Worm (Caenorhabditis elegans) whole organism, midembryonic: ENCODE data around the gene R09H3.2.

Experiments used
- T22C8.4 ChIP-seq: fragments of 200-800 bp; sonication (Bioruptor generic); IDR thresholded peaks from 2 replicates; pipeline ENCODE4 v1.3.6; 2022; ENCODE audit warnings: missing genetic modification characterization, missing compliant biosample characterization
- cog-1 ChIP-seq: sonication (generic microtip); optimal IDR thresholded peaks from 2 replicates; lab custom pipeline; 2016; ENCODE audit warnings: missing genetic modification characterization, missing compliant biosample characterization
- flt-1 ChIP-seq: fragments of 200-800 bp; sonication (Bioruptor generic); IDR thresholded peaks from 2 replicates; pipeline ENCODE4 v1.3.6; 2022; ENCODE audit warnings: missing genetic modification characterization, missing compliant biosample characterization
- klf-2 ChIP-seq: fragments of 200-800 bp; sonication (Bioruptor generic); conservative IDR thresholded peaks from 2 replicates; pipeline ENCODE4 v1.3.6; 2022; ENCODE audit warnings: missing genetic modification reagents, missing genetic modification characterization, missing compliant biosample characterization
- med-1 ChIP-seq: sonication (generic microtip); optimal IDR thresholded peaks from 2 replicates; lab custom pipeline; 2017; ENCODE audit warnings: missing genetic modification characterization, mild to moderate bottlenecking, missing compliant biosample characterization, antibody characterized with exemption, missing genetic modification reagents; ENCODE audit not compliant: insufficient read depth
- ref-1 ChIP-seq: fragments of 200-800 bp; sonication (Bioruptor generic); conservative IDR thresholded peaks from 2 replicates; pipeline ENCODE4 v1.3.6; 2022; ENCODE audit warnings: missing genetic modification reagents, missing genetic modification characterization, missing compliant biosample characterization
- tab-1 ChIP-seq: fragments of 200-800 bp; sonication (Bioruptor generic); IDR thresholded peaks from 2 replicates; pipeline ENCODE4 v1.3.6; 2022; ENCODE audit warnings: missing genetic modification characterization, missing compliant biosample characterization
- ztf-23 ChIP-seq: fragments of 200-800 bp; sonication (Bioruptor generic); IDR thresholded peaks from 2 replicates; pipeline ENCODE4 v1.3.6; 2022; ENCODE audit warnings: missing genetic modification reagents, missing genetic modification characterization, missing compliant biosample characterization
- ztf-29 ChIP-seq: fragments of 200-800 bp; sonication (Bioruptor generic); IDR thresholded peaks from 2 replicates; pipeline ENCODE4 v1.3.6; 2022; ENCODE audit warnings: missing genetic modification reagents, missing genetic modification characterization, missing compliant biosample characterization

- TF ChIP-seq tab-1 (GFP tag; lab: Robert Waterston, UW) (no peak), cog-1 (no peak), med-1 (no peak), ztf-29 (GFP tag; lab: Robert Waterston, UW) (no peak), flt-1 (GFP tag; lab: Robert Waterston, UW) (no peak), T22C8.4 (no peak), ref-1 (no peak), ztf-23 (no peak), klf-2 (no peak)
Measured at ce11 chrX:1703840-1704239, 39.0 kb upstream of the R09H3.2 start, which contains the start of gene C36C9.5.
